Worm (Caenorhabditis elegans) whole organism, mixed stage, embryonic: ENCODE measurements around the gene lron-5.

ENCODE experiments used
- flh-1 ChIP-seq: fragments of 200-800 bp; sonication (Bioruptor generic); optimal IDR thresholded peaks from 2 replicates; lab custom pipeline; 2018; ENCODE audit warnings: mild to moderate bottlenecking, missing genetic modification characterization, moderate library complexity, missing compliant biosample characterization
- lin-13 ChIP-seq: fragments of 150-350 bp; optimal IDR thresholded peaks from 2 replicates; lab custom pipeline; 2014; ENCODE audit warnings: missing biosample characterization, missing genetic modification characterization
- mep-1 ChIP-seq: fragments of 150-350 bp; optimal IDR thresholded peaks from 2 replicates; lab custom pipeline; 2017; ENCODE audit warnings: missing biosample characterization, missing genetic modification reagents, missing genetic modification characterization, inconsistent platforms
- mls-2 ChIP-seq: sonication (generic microtip); optimal IDR thresholded peaks from 2 replicates; lab custom pipeline; 2016; ENCODE audit warnings: mild to moderate bottlenecking, missing genetic modification characterization, moderate library complexity, missing compliant biosample characterization
- nhr-28 ChIP-seq: fragments of 150-350 bp; optimal IDR thresholded peaks from 2 replicates; lab custom pipeline; 2014; ENCODE audit warnings: missing biosample characterization, missing genetic modification characterization

- TF ChIP-seq mep-1 (tag; lab: Kevin White, UChicago) (no peak), mls-2 (tag; lab: Kevin White, UChicago) (no peak), flh-1 (GFP tag; lab: Kevin White, UChicago) (no peak), lin-13 (tag; lab: Kevin White, UChicago) (no peak), nhr-28 (tag; lab: Kevin White, UChicago) (no peak)
Measured at ce11 chrIII:4671949-4672348, 49.1 kb downstream of the lron-5 start, which contains the start of gene srg-13.
